Worm (Caenorhabditis elegans): ENCODE results near the gene hpk-1.
A peak's percentile ranks its signal among the peaks of the same experiment; 100 is the strongest.

The hpk-1 gene

DNA sequence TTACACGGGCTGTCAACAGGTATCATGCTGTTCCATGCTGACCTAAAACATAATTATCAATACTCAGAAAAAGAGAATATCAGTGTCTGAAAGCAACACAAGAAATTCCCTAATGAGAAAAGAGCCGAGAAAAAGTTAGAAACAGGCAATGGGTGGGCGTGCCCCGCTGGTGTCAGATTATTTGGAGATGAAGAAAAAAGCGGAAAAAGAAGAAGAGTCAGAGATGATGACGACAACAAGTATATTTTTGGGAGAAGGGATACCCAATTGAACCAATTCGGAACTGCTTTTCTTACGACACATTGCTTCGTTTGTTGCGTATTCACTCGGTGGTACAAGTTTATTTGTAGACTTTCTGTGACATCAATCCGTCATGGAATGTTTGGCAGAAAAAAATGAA, 20.7 kb downstream of the hpk-1 start, which contains the start of gene F20B6.4:
F20B6.4 (minus strand) TSS at position 101 of the 400 bp plus-strand sequence.
- TF ChIP-seq K02D7.2 (tag; optimal IDR thresholded peaks at IDR 0.05) (no peak), ceh-14 (tag; optimal IDR thresholded peaks at IDR 0.05) (no peak), lim-6 (tag; optimal IDR thresholded peaks at IDR 0.05) (no peak), mec-3 (tag; optimal IDR thresholded peaks at IDR 0.05; ENCODE audit: borderline replicate concordance) (no peak), pax-1 (tag; optimal IDR thresholded peaks at IDR 0.05) (no peak), ceh-34 (tag; optimal IDR thresholded peaks at IDR 0.05) (no peak)

DNA sequence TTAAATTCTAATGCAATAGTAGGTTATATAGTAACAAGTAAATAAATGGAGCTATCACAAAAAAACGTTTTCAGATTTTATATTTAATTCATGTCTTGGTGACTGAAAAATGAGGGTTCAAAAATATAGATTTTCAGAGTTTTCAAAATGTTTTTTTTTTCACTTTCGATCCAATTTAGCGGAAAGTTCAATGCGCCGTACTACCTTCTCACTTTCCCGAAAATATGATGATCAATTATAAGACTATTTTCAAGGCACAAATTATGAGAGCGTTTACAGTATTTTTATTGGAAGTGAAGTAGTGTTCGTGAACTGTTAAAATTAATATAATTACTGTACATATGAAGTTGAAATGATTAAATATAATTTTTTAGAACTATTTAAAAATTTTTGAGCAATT, 24.0 kb downstream of the hpk-1 start:
- no peak for TF ChIP-seq pha-2 (tag; optimal IDR thresholded peaks at IDR 0.05)
- TF ChIP-seq T23F11.4 (GFP tag; optimal IDR thresholded peaks at IDR 0.05), result no peak
- TF ChIP-seq pros-1 (tag; optimal IDR thresholded peaks at IDR 0.05), result no peak
- no peak for TF ChIP-seq fax-1 (tag; optimal IDR thresholded peaks at IDR 0.05)

DNA sequence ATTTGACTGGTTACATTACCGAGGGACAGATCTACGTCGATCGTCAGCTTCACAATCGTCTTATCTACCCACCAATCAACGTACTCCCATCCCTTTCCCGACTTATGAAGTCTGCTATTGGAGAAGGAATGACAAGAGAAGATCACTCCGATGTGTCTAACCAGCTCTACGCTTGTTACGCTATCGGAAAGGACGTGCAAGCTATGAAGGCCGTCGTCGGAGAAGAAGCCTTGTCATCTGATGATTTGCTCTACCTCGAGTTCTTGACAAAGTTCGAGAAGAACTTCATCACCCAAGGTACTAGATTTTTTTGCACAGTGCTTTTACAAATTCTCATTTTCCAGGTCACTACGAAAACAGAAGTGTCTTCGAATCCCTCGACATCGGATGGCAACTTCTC, 24.9 kb downstream of the hpk-1 start:
- TF ChIP-seq sdc-2 (tag; optimal IDR thresholded peaks at IDR 0.05) (no peak), ref-2 (tag; optimal IDR thresholded peaks at IDR 0.05) (no peak), ceh-9 (tag; optimal IDR thresholded peaks at IDR 0.05) (no peak), ets-4 (tag; optimal IDR thresholded peaks at IDR 0.05) (no peak), elt-2 (tag; optimal IDR thresholded peaks at IDR 0.05) (no peak), fkh-6 (tag; optimal IDR thresholded peaks at IDR 0.05) (no peak), ceh-31 (tag; optimal IDR thresholded peaks at IDR 0.05) (no peak), ceh-18 (tag; optimal IDR thresholded peaks at IDR 0.05) (no peak), syd-9 (tag; optimal IDR thresholded peaks at IDR 0.05) (no peak), pat-9 (tag; optimal IDR thresholded peaks at IDR 0.05) (no peak), lim-6 (tag; optimal IDR thresholded peaks at IDR 0.05) (no peak), ceh-30 (tag; optimal IDR thresholded peaks at IDR 0.05) (no peak), Y22D7AL.16 (tag; optimal IDR thresholded peaks at IDR 0.05) (no peak), unc-55 (GFP tag; optimal IDR thresholded peaks at IDR 0.05) (no peak), gmeb-2 (tag; optimal IDR thresholded peaks at IDR 0.05) (no peak), zip-5 (tag; optimal IDR thresholded peaks at IDR 0.05) (no peak), hlh-6 (tag; optimal IDR thresholded peaks at IDR 0.05) (no peak), tbx-2 (tag; optimal IDR thresholded peaks at IDR 0.05) (no peak)

DNA sequence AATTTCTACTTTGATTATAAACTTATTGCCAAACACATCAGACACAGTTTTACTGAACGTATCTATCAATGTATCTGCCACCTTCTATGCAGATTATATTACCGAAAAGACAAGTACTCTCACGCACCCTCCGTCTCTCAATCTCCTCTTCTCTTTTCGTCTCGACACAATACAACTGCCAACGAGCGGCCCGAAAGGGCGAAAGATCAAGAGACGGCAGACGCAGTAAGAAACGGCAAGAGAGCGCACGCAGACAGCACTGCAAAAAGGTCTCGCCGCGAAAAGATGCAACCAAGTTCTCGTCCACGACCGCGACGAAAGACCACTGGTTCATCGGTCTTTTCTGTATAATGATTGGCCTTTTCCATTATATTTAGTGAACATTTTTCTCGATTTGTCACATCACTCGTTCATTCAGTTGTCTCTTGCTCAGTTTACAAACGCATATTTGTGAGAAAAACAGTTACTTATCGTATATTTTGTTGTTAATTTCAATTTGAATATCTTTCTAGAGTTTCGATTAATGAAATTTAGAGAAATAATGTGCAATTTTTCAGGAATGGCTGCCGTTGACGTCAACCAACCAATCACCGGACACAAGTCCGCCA, 26.4 kb downstream of the hpk-1 start, which contains the start of gene vha-12:
vha-12 (plus strand) TSS at position 558 of the 608 bp plus-strand sequence.
- TF ChIP-seq rnt-1 (tag; optimal IDR thresholded peaks at IDR 0.05), result peak; percentile 48
- no peak for TF ChIP-seq ceh-9 (tag; optimal IDR thresholded peaks at IDR 0.05)
- TF ChIP-seq sdc-2 (tag; optimal IDR thresholded peaks at IDR 0.05), result peak; percentile 82
- peak; percentile 94 for TF ChIP-seq ceh-34 (tag; optimal IDR thresholded peaks at IDR 0.05)
- no peak for TF ChIP-seq ceh-22 (tag; optimal IDR thresholded peaks at IDR 0.05)
- no peak for TF ChIP-seq tbx-7 (tag; optimal IDR thresholded peaks at IDR 0.05)
- no peak for TF ChIP-seq madf-2 (tag; optimal IDR thresholded peaks at IDR 0.05)
- TF ChIP-seq ama-1 (optimal IDR thresholded peaks at IDR 0.05), result peak; percentile 45
- no peak for TF ChIP-seq ztf-16 (tag; optimal IDR thresholded peaks at IDR 0.05)
- TF ChIP-seq eyg-1 (tag; optimal IDR thresholded peaks at IDR 0.05), result no peak
- peak; percentile 32; the same call in 1 of the 2 replicates for TF ChIP-seq sox-2 (GFP tag; IDR thresholded peaks at IDR 0.05)
- peak; percentile 50 for TF ChIP-seq elt-2 (tag; optimal IDR thresholded peaks at IDR 0.05)
- TF ChIP-seq ceh-24 (tag; optimal IDR thresholded peaks at IDR 0.05), result no peak
- no peak for TF ChIP-seq nhr-11 (tag; optimal IDR thresholded peaks at IDR 0.05)
- no peak for TF ChIP-seq zip-5 (tag; optimal IDR thresholded peaks at IDR 0.05)
- TF ChIP-seq lim-6 (tag; optimal IDR thresholded peaks at IDR 0.05), result no peak
- TF ChIP-seq K09A11.1 (tag; optimal IDR thresholded peaks at IDR 0.05; ENCODE audit: insufficient read depth), result no peak
- peak; percentile 24 for TF ChIP-seq pha-2 (tag; optimal IDR thresholded peaks at IDR 0.05)
- no peak for TF ChIP-seq ceh-6 (GFP tag; optimal IDR thresholded peaks at IDR 0.05)
- TF ChIP-seq ttx-3 (tag; optimal IDR thresholded peaks at IDR 0.05), result no peak
- TF ChIP-seq elt-4 (tag; optimal IDR thresholded peaks at IDR 0.05), result no peak
- no peak for TF ChIP-seq nhr-232 (tag; optimal IDR thresholded peaks at IDR 0.05)
- TF ChIP-seq pqm-1 (tag; optimal IDR thresholded peaks at IDR 0.05), result no peak
- no peak for TF ChIP-seq pag-3 (tag; optimal IDR thresholded peaks at IDR 0.05; ENCODE audit: borderline replicate concordance)
- TF ChIP-seq unc-86 (tag; optimal IDR thresholded peaks at IDR 0.05), result no peak
- TF ChIP-seq lin-11 (tag; optimal IDR thresholded peaks at IDR 0.05), result no peak
- no peak for TF ChIP-seq pha-4 (tag; optimal IDR thresholded peaks at IDR 0.05)
- TF ChIP-seq ref-2 (tag; optimal IDR thresholded peaks at IDR 0.05), result no peak
- no peak for TF ChIP-seq K02D7.2 (tag; optimal IDR thresholded peaks at IDR 0.05)
- peak; percentile 50 for TF ChIP-seq dmd-4 (tag; optimal IDR thresholded peaks at IDR 0.05; ENCODE audit: borderline replicate concordance)
- no peak for TF ChIP-seq fkh-6 (tag; optimal IDR thresholded peaks at IDR 0.05)
